Worm (Caenorhabditis elegans) whole organism, young adult: ENCODE results near the gene acl-5.

Experiments used
- B0336.3 ChIP-seq: fragments of 200-800 bp; sonication (Bioruptor generic); IDR thresholded peaks from 2 replicates; pipeline ENCODE4 v1.3.6; 2022; ENCODE audit warnings: missing genetic modification characterization, missing compliant biosample characterization
- C06A6.2 ChIP-seq: fragments of 200-800 bp; sonication (Bioruptor generic); conservative IDR thresholded peaks from 2 replicates; pipeline ENCODE4 v1.3.6; 2022; ENCODE audit warnings: missing genetic modification characterization, missing compliant biosample characterization
- C17E4.6 ChIP-seq: fragments of 200-800 bp; sonication (Bioruptor generic); IDR thresholded peaks from 2 replicates; pipeline ENCODE4 v1.3.6; 2022; ENCODE audit warnings: missing genetic modification reagents, missing genetic modification characterization, missing compliant biosample characterization
- F33H1.4 ChIP-seq: fragments of 200-800 bp; sonication (Bioruptor generic); IDR thresholded peaks from 2 replicates; pipeline ENCODE4 v1.3.6; 2022; ENCODE audit warnings: missing genetic modification reagents, missing genetic modification characterization, missing compliant biosample characterization
- F37B4.10 ChIP-seq: fragments of 200-800 bp; sonication (Bioruptor generic); IDR thresholded peaks from 2 replicates; pipeline ENCODE4 v1.3.6; 2022; ENCODE audit warnings: missing genetic modification characterization, missing compliant biosample characterization
- F55B11.4 ChIP-seq: sonication (generic microtip); optimal IDR thresholded peaks from 2 replicates; lab custom pipeline; 2016; ENCODE audit warnings: missing compliant biosample characterization, missing genetic modification characterization, borderline replicate concordance; ENCODE audit not compliant: insufficient read depth
- Y53G8AR.9 ChIP-seq: fragments of 200-800 bp; sonication (Bioruptor generic); conservative IDR thresholded peaks from 2 replicates; pipeline ENCODE4 v1.3.6; 2022; ENCODE audit warnings: missing genetic modification reagents, missing genetic modification characterization, missing compliant biosample characterization
- Y79H2A.3 ChIP-seq: fragments of 200-800 bp; sonication (Bioruptor generic); conservative IDR thresholded peaks from 2 replicates; pipeline ENCODE4 v1.3.6; 2022; ENCODE audit warnings: missing genetic modification reagents, missing genetic modification characterization, missing compliant biosample characterization
- ZK185.1 ChIP-seq: sonication (generic microtip); optimal IDR thresholded peaks from 2 replicates; lab custom pipeline; 2016; ENCODE audit warnings: mild to moderate bottlenecking, missing genetic modification characterization, missing compliant biosample characterization; ENCODE audit not compliant: poor library complexity, severe bottlenecking
- akir-1 ChIP-seq: fragments of 200-800 bp; sonication (Bioruptor generic); optimal IDR thresholded peaks from 2 replicates; lab custom pipeline; 2018; ENCODE audit warnings: mild to moderate bottlenecking, missing genetic modification characterization, moderate library complexity, missing compliant biosample characterization
- athp-1 ChIP-seq: sonication (generic microtip); optimal IDR thresholded peaks from 2 replicates; lab custom pipeline; 2017; ENCODE audit warnings: mild to moderate bottlenecking, missing genetic modification characterization, missing compliant biosample characterization
- attf-3 ChIP-seq: fragments of 200-800 bp; sonication (Bioruptor generic); conservative IDR thresholded peaks from 2 replicates; pipeline ENCODE4 v1.3.6; 2022; ENCODE audit warnings: missing genetic modification reagents, missing genetic modification characterization, missing compliant biosample characterization
- attf-5 ChIP-seq: fragments of 200-800 bp; sonication (Bioruptor generic); optimal IDR thresholded peaks from 2 replicates; lab custom pipeline; 2018; ENCODE audit warnings: mild to moderate bottlenecking, missing genetic modification characterization, missing compliant biosample characterization
- bed-2 ChIP-seq: fragments of 200-800 bp; sonication (Bioruptor generic); IDR thresholded peaks from 2 replicates; pipeline ENCODE4 v1.3.6; 2022; ENCODE audit warnings: missing genetic modification reagents, missing genetic modification characterization, missing compliant biosample characterization
- ceh-100 ChIP-seq: fragments of 200-800 bp; sonication (Bioruptor generic); IDR thresholded peaks from 2 replicates; pipeline ENCODE4 v1.3.6; 2022; ENCODE audit warnings: missing genetic modification reagents, missing genetic modification characterization, missing compliant biosample characterization
- ceh-58 ChIP-seq: fragments of 200-800 bp; sonication (Bioruptor generic); IDR thresholded peaks from 2 replicates; pipeline ENCODE4 v1.3.6; 2022; ENCODE audit warnings: missing genetic modification characterization, missing compliant biosample characterization
- ceh-79 ChIP-seq: sonication (generic microtip); optimal IDR thresholded peaks from 2 replicates; lab custom pipeline; 2017; ENCODE audit warnings: mild to moderate bottlenecking, missing genetic modification characterization, missing compliant biosample characterization
- dpl-1 ChIP-seq: fragments of 150-350 bp; optimal IDR thresholded peaks from 2 replicates; lab custom pipeline; 2014; ENCODE audit warnings: missing biosample characterization, missing genetic modification reagents, missing genetic modification characterization
- efl-1 ChIP-seq: fragments of 150-350 bp; optimal IDR thresholded peaks from 2 replicates; lab custom pipeline; 2014; ENCODE audit warnings: missing biosample characterization, missing genetic modification reagents, missing genetic modification characterization
- ets-4 ChIP-seq: fragments of 200-800 bp; sonication (Bioruptor generic); optimal IDR thresholded peaks from 2 replicates; lab custom pipeline; 2018; ENCODE audit warnings: mild to moderate bottlenecking, missing genetic modification characterization, missing compliant biosample characterization
- hlh-26 ChIP-seq: fragments of 200-800 bp; sonication (Bioruptor generic); conservative IDR thresholded peaks from 2 replicates; pipeline ENCODE4 v1.3.6; 2022; ENCODE audit warnings: missing genetic modification reagents, missing genetic modification characterization, missing compliant biosample characterization
- hmg-1.2 ChIP-seq: fragments of 200-800 bp; sonication (Bioruptor generic); IDR thresholded peaks from 2 replicates; pipeline ENCODE4 v1.3.6; 2022; ENCODE audit warnings: missing genetic modification reagents, missing genetic modification characterization, missing compliant biosample characterization
- hrde-1 ChIP-seq: sonication (generic microtip); optimal IDR thresholded peaks from 2 replicates; lab custom pipeline; 2016; ENCODE audit warnings: missing genetic modification characterization, mild to moderate bottlenecking, missing compliant biosample characterization, moderate library complexity, missing genotype, missing genetic modification reagents, borderline replicate concordance
- let-526 ChIP-seq: fragments of 200-800 bp; sonication (Bioruptor generic); IDR thresholded peaks from 2 replicates; pipeline ENCODE4 v1.3.6; 2022; ENCODE audit warnings: missing genetic modification reagents, missing genetic modification characterization, missing compliant biosample characterization
- lin-40 ChIP-seq: sonication (generic microtip); optimal IDR thresholded peaks from 2 replicates; lab custom pipeline; 2016; ENCODE audit warnings: missing genetic modification characterization, mild to moderate bottlenecking, missing compliant biosample characterization, missing genotype, missing genetic modification reagents
- mxl-1 ChIP-seq: sonication (generic microtip); optimal IDR thresholded peaks from 2 replicates; lab custom pipeline; 2016; ENCODE audit warnings: missing genetic modification characterization, missing compliant biosample characterization
- nfyb-1 ChIP-seq: fragments of 200-800 bp; sonication (Bioruptor generic); IDR thresholded peaks from 2 replicates; pipeline ENCODE4 v1.3.6; 2022; ENCODE audit warnings: missing genetic modification reagents, missing genetic modification characterization, missing compliant biosample characterization
- sea-2 ChIP-seq: fragments of 200-800 bp; sonication (Bioruptor generic); IDR thresholded peaks from 2 replicates; pipeline ENCODE4 v1.3.6; 2022; ENCODE audit warnings: missing genetic modification characterization, missing compliant biosample characterization
- somi-1 ChIP-seq: fragments of 200-800 bp; sonication (Bioruptor generic); optimal IDR thresholded peaks from 2 replicates; lab custom pipeline; 2018; ENCODE audit warnings: mild to moderate bottlenecking, missing genetic modification characterization, missing compliant biosample characterization
- tbx-9 ChIP-seq: sonication (generic microtip); optimal IDR thresholded peaks from 2 replicates; lab custom pipeline; 2016; ENCODE audit warnings: borderline replicate concordance, missing genetic modification characterization, inconsistent platforms, missing compliant biosample characterization
- xnd-1 ChIP-seq: sonication (generic microtip); optimal IDR thresholded peaks from 2 replicates; lab custom pipeline; 2016; ENCODE audit warnings: missing genotype, missing genetic modification reagents, missing genetic modification characterization, missing compliant biosample characterization
- ztf-22 ChIP-seq: fragments of 200-800 bp; sonication (Bioruptor generic); optimal IDR thresholded peaks from 2 replicates; lab custom pipeline; 2018; ENCODE audit warnings: mild to moderate bottlenecking, missing genetic modification characterization, moderate library complexity, missing compliant biosample characterization
- ztf-6 ChIP-seq: fragments of 200-800 bp; sonication (Bioruptor generic); IDR thresholded peaks from 2 replicates; pipeline ENCODE4 v1.3.6; 2022; ENCODE audit warnings: missing genetic modification reagents, missing genetic modification characterization, missing compliant biosample characterization

Gene acl-5

DNA sequence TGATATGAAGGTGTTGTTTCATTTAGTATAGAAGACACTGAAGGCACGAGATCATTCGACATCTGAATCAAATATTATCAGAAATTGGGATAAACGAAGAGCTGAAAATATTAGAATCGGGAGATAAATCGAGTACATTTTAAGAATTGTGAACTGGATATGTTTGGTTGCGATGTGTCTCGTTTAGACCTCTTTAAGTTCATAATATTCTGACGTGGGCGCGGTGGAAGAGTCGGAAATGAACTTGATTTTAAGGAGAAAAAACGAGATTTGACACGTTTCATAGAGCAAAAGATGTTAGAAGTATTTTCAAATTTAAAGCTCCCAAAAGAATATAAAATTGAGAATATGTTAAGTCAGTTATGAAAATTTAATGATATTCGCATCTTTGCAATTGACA is 41.6 kb downstream of the acl-5 start, which contains the start of gene npr-6:
Gene npr-6, minus strand, starts transcription at position 101 of the 400 bp plus-strand sequence.
- no peak for TF ChIP-seq hlh-26 (GFP tag; lab: Robert Waterston, UW)
- no peak for TF ChIP-seq ceh-100 (GFP tag; lab: Robert Waterston, UW)
- TF ChIP-seq C06A6.2 (GFP tag; lab: Robert Waterston, UW): no peak
- no peak for TF ChIP-seq ets-4 (GFP tag; lab: Kevin White, UChicago)

DNA sequence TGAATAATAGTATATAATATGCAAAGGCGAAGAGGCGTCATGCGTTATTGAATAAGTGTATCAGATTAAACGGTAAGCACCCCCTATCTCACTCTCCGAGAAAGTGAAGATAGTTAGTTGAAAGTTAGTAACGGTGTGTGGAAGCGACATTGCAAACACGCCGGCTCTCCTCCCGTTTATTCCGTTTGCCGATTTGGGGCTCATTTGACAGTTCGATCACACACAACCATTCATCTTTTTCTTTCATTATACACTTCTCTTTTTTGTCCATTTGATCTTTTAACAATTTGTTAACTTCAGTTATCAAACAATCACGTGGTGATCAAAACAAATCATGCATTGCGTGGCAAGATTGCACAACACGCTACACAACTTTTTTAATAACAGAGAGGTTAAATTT is 48.0 kb downstream of the acl-5 start, which contains the start of gene slc-9B.1:
Gene slc-9B.1, plus strand, starts transcription at position 301 of the 400 bp plus-strand sequence.
- no peak for TF ChIP-seq hrde-1 (tag; lab: Kevin White, UChicago)
- no peak for TF ChIP-seq somi-1 (GFP tag; lab: Kevin White, UChicago)
- TF ChIP-seq ZK185.1 (tag; lab: Kevin White, UChicago): no peak
- no peak for TF ChIP-seq lin-40 (tag; lab: Kevin White, UChicago)
- no peak for TF ChIP-seq athp-1 (tag; lab: Kevin White, UChicago)
- no peak for TF ChIP-seq F33H1.4 (GFP tag; lab: Robert Waterston, UW)
- no peak for TF ChIP-seq ceh-58
- TF ChIP-seq efl-1 (GFP tag; lab: Kevin White, UChicago): no peak
- no peak for TF ChIP-seq C17E4.6
- no peak for TF ChIP-seq mxl-1 (tag; lab: Kevin White, UChicago)
- TF ChIP-seq attf-3 (GFP tag; lab: Robert Waterston, UW): no peak
- TF ChIP-seq ztf-22 (GFP tag; lab: Kevin White, UChicago): no peak
- TF ChIP-seq dpl-1: no peak
- TF ChIP-seq ceh-79 (tag; lab: Kevin White, UChicago): no peak
- no peak for TF ChIP-seq F37B4.10 (GFP tag; lab: Robert Waterston, UW)
- no peak for TF ChIP-seq Y79H2A.3 (GFP tag; lab: Robert Waterston, UW)
- TF ChIP-seq sea-2: no peak

DNA sequence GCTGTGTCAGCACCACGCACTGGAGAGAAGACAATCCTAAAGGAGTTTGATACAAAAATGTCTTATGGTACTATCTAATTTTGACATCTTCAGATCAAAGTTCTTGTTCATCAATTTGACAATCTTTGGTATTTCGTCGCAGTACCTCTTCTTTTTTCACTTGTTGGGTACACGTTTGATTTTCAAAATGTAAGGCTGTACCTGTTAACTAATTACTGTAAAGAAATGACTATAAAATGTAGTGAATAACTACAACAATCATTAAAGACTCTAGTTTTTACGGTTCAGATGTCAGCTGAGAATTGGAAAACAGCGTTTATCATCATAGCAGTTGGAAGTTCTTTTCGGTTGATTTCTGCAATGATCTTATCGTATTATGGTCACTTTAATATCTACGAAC is 50.1 kb downstream of the acl-5 start:
- no peak for TF ChIP-seq let-526 (GFP tag; lab: Robert Waterston, UW)
- no peak for TF ChIP-seq ets-4 (GFP tag; lab: Kevin White, UChicago)
- no peak for TF ChIP-seq bed-2 (GFP tag; lab: Robert Waterston, UW)
- TF ChIP-seq tbx-9 (tag; lab: Kevin White, UChicago): no peak
- TF ChIP-seq, all 124 proteins: peak for 0

DNA sequence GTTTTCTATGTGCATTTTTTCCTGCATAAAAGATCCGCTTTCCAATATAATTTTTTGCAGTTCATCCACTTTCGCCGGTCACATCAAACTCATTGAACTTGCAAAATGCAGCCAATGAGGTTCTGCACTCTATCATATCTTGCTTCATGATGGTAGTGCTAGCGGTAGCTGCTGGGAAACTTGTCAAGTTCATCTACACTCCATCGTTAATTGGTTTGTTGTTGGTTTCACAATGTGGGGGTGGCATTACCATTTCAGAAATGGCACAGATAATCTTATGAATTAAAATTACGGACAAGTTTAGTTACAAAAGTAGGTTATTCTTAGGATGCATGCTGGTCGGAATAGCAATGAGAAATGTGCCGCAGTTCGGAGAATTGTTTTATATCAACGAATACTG is 52.8 kb downstream of the acl-5 start:
- no peak for TF ChIP-seq nfyb-1 (GFP tag; lab: Robert Waterston, UW)
- no peak for TF ChIP-seq ets-4 (GFP tag; lab: Kevin White, UChicago)
- TF ChIP-seq hmg-1.2: no peak
- TF ChIP-seq attf-3 (GFP tag; lab: Robert Waterston, UW): no peak
- no peak for TF ChIP-seq C06A6.2 (GFP tag; lab: Robert Waterston, UW)
- no peak for TF ChIP-seq ceh-100 (GFP tag; lab: Robert Waterston, UW)
- no peak for TF ChIP-seq F55B11.4 (tag; lab: Kevin White, UChicago)
- no peak for TF ChIP-seq akir-1 (GFP tag; lab: Kevin White, UChicago)
- no peak for TF ChIP-seq efl-1 (GFP tag; lab: Kevin White, UChicago)
- no peak for TF ChIP-seq Y53G8AR.9
- TF ChIP-seq athp-1 (tag; lab: Kevin White, UChicago): no peak
- TF ChIP-seq ztf-6 (GFP tag; lab: Robert Waterston, UW): no peak
- TF ChIP-seq attf-5 (GFP tag; lab: Kevin White, UChicago): no peak
- TF ChIP-seq B0336.3 (GFP tag; lab: Robert Waterston, UW): no peak
- TF ChIP-seq xnd-1: no peak
- no peak for TF ChIP-seq dpl-1
